Worm (Caenorhabditis elegans) whole organism, L1 larva: ENCODE measurements around the gene ZK546.5.

Experiments used
- C04F5.9 ChIP-seq: sonication (generic microtip); optimal IDR thresholded peaks from 2 replicates; lab custom pipeline; 2016; ENCODE audit warnings: missing genetic modification characterization, missing compliant biosample characterization
- C34B4.2 ChIP-seq: sonication (generic microtip); optimal IDR thresholded peaks from 2 replicates; lab custom pipeline; 2017; ENCODE audit warnings: mild to moderate bottlenecking, missing genetic modification characterization, missing compliant biosample characterization
- F16B12.6 ChIP-seq: fragments of 150-350 bp; optimal IDR thresholded peaks from 2 replicates; lab custom pipeline; 2014; ENCODE audit warnings: missing biosample characterization, missing genetic modification characterization
- aha-1 ChIP-seq: fragments of 150-350 bp; optimal IDR thresholded peaks from 2 replicates; lab custom pipeline; 2014; ENCODE audit warnings: missing biosample characterization, missing genetic modification characterization
- aly-2 ChIP-seq: fragments of 150-350 bp; optimal IDR thresholded peaks from 2 replicates; lab custom pipeline; 2014; ENCODE audit warnings: missing biosample characterization, missing genetic modification characterization
- ama-1 ChIP-seq: fragments of 150-350 bp; optimal IDR thresholded peaks from 2 replicates; lab custom pipeline; 2014
- blmp-1 ChIP-seq: fragments of 150-350 bp; optimal IDR thresholded peaks from 2 replicates; lab custom pipeline; 2014; ENCODE audit warnings: missing biosample characterization, missing genetic modification characterization
- ceh-82 ChIP-seq, 3 experiments: fragments of 150-350 bp in 1 of 3; sonication (generic microtip) in 2 of 3; optimal IDR thresholded peaks; 2 replicates each; lab custom pipeline; 2014 to 2017; ENCODE audit warnings: missing biosample characterization in 3 of 3, missing genetic modification characterization in 3 of 3
- ceh-90 ChIP-seq: sonication (generic microtip); optimal IDR thresholded peaks from 2 replicates; lab custom pipeline; 2016; ENCODE audit warnings: missing genetic modification characterization, missing compliant biosample characterization
- dpl-1 ChIP-seq, 3 experiments: fragments of 150-350 bp in 2 of 3; sonication (generic microtip) in 1 of 3; optimal IDR thresholded peaks; 2 replicates each; lab custom pipeline; 2014 to 2017; ENCODE audit warnings: missing biosample characterization in 3 of 3, missing genetic modification characterization in 3 of 3, missing genetic modification reagents in 3 of 3
- dsc-1 ChIP-seq: sonication (generic microtip); optimal IDR thresholded peaks from 2 replicates; lab custom pipeline; 2016; ENCODE audit warnings: mild to moderate bottlenecking, missing genetic modification characterization, missing compliant biosample characterization
- efl-1 ChIP-seq, 4 experiments: fragments of 150-350 bp; optimal IDR thresholded peaks in 3 of 4; peaks in 1 of 4; 1 replicate in 1 of 4; 2 replicates in 3 of 4; lab custom pipeline; 2014; ENCODE audit warnings: missing biosample characterization in 2 of 4, missing genetic modification characterization in 2 of 4, missing genetic modification reagents in 2 of 4
- efl-3 ChIP-seq: fragments of 200-800 bp; sonication (Bioruptor generic); optimal IDR thresholded peaks from 2 replicates; lab custom pipeline; 2018; ENCODE audit warnings: mild to moderate bottlenecking, missing genetic modification characterization, missing compliant biosample characterization
- egl-13 ChIP-seq: sonication (generic microtip); optimal IDR thresholded peaks from 2 replicates; lab custom pipeline; 2016; ENCODE audit warnings: missing genotype, missing genetic modification reagents, missing genetic modification characterization, missing compliant biosample characterization
- egl-27 ChIP-seq, 2 experiments: fragments of 150-350 bp in 1 of 2; sonication (generic microtip); optimal IDR thresholded peaks; 3 replicates each; lab custom pipeline; 2017 to 2018; ENCODE audit warnings: missing biosample characterization in 2 of 2, missing genetic modification characterization in 2 of 2, missing genetic modification reagents in 2 of 2
- elt-2 ChIP-seq: sonication (generic microtip); optimal IDR thresholded peaks from 2 replicates; lab custom pipeline; 2016; ENCODE audit warnings: missing genetic modification characterization, mild to moderate bottlenecking, inconsistent platforms, missing compliant biosample characterization, missing genetic modification reagents
- ets-5 ChIP-seq: fragments of 200-800 bp; sonication (Bioruptor generic); IDR thresholded peaks from 2 replicates; pipeline ENCODE4 v1.3.6; 2022; ENCODE audit warnings: missing genetic modification characterization, missing compliant biosample characterization
- fkh-10 ChIP-seq: sonication (generic microtip); optimal IDR thresholded peaks from 2 replicates; lab custom pipeline; 2017; ENCODE audit warnings: missing biosample characterization, missing genetic modification reagents, missing genetic modification characterization
- fkh-4 ChIP-seq: sonication (generic microtip); optimal IDR thresholded peaks from 2 replicates; lab custom pipeline; 2016; ENCODE audit warnings: missing compliant biosample characterization, missing genetic modification characterization, borderline replicate concordance
- fkh-8 ChIP-seq: sonication (generic microtip); optimal IDR thresholded peaks from 2 replicates; lab custom pipeline; 2016; ENCODE audit warnings: mild to moderate bottlenecking, missing genetic modification characterization, missing compliant biosample characterization
- fos-1 ChIP-seq: fragments of 150-350 bp; optimal IDR thresholded peaks from 2 replicates; lab custom pipeline; 2014; ENCODE audit warnings: missing biosample characterization, missing genetic modification characterization
- hlh-17 ChIP-seq: fragments of 200-800 bp; sonication (Bioruptor generic); optimal IDR thresholded peaks from 2 replicates; lab custom pipeline; 2018; ENCODE audit warnings: missing genetic modification characterization, mild to moderate bottlenecking, missing compliant biosample characterization, moderate library complexity, borderline replicate concordance
- hpl-2 ChIP-seq: fragments of 150-350 bp; optimal IDR thresholded peaks from 2 replicates; lab custom pipeline; 2014; ENCODE audit warnings: missing biosample characterization, missing genetic modification reagents, missing genetic modification characterization
- isw-1 ChIP-seq: fragments of 200-800 bp; sonication (Bioruptor generic); IDR thresholded peaks from 2 replicates; pipeline ENCODE4 v1.3.6; 2022; ENCODE audit warnings: missing genetic modification characterization, missing compliant biosample characterization
- jun-1 ChIP-seq: fragments of 150-350 bp; optimal IDR thresholded peaks from 2 replicates; lab custom pipeline; 2014; ENCODE audit warnings: missing biosample characterization, missing genetic modification reagents, missing genetic modification characterization
- lin-14 ChIP-seq: fragments of 200-800 bp; sonication (Bioruptor generic); optimal IDR thresholded peaks from 2 replicates; lab custom pipeline; 2018; ENCODE audit warnings: mild to moderate bottlenecking, missing genetic modification characterization, moderate library complexity, missing compliant biosample characterization
- lin-15B ChIP-seq: fragments of 150-350 bp; sonication (generic microtip); optimal IDR thresholded peaks from 3 replicates; lab custom pipeline; 2014; ENCODE audit warnings: missing biosample characterization, missing genetic modification characterization
- lin-35 ChIP-seq, 2 experiments: fragments of 150-350 bp; optimal IDR thresholded peaks; 2 replicates each; lab custom pipeline; 2014; ENCODE audit warnings: missing biosample characterization in 2 of 2, missing genetic modification characterization in 2 of 2, missing genetic modification reagents in 2 of 2
- lin-39 ChIP-seq: fragments of 150-350 bp; optimal IDR thresholded peaks from 2 replicates; lab custom pipeline; 2014; ENCODE audit warnings: missing biosample characterization, missing genetic modification reagents, missing genetic modification characterization
- lsy-2 ChIP-seq, 2 experiments: fragments of 150-350 bp; optimal IDR thresholded peaks; 2 replicates each; lab custom pipeline; 2014; ENCODE audit warnings: missing biosample characterization in 2 of 2, missing genetic modification characterization in 2 of 2
- mab-9 ChIP-seq: fragments of 200-800 bp; sonication (Bioruptor generic); IDR thresholded peaks from 2 replicates; pipeline ENCODE4 v1.3.6; 2022; ENCODE audit warnings: missing genetic modification reagents, missing genetic modification characterization, missing compliant biosample characterization
- mdl-1 ChIP-seq, 2 experiments: fragments of 150-350 bp; optimal IDR thresholded peaks; 2 replicates each; lab custom pipeline; 2014 to 2017; ENCODE audit warnings: missing biosample characterization in 2 of 2, missing genetic modification characterization in 2 of 2, inconsistent platforms in 1 of 2
- mef-2 ChIP-seq: fragments of 150-350 bp; optimal IDR thresholded peaks from 2 replicates; lab custom pipeline; 2014; ENCODE audit warnings: missing biosample characterization, missing genetic modification characterization
- mep-1 ChIP-seq: fragments of 150-350 bp; optimal IDR thresholded peaks from 2 replicates; lab custom pipeline; 2014; ENCODE audit warnings: missing biosample characterization, missing genetic modification characterization
- nhr-12 ChIP-seq: sonication (generic microtip); optimal IDR thresholded peaks from 2 replicates; lab custom pipeline; 2017; ENCODE audit warnings: missing biosample characterization, missing genetic modification characterization
- nhr-20 ChIP-seq: sonication (generic microtip); optimal IDR thresholded peaks from 2 replicates; lab custom pipeline; 2016; ENCODE audit warnings: mild to moderate bottlenecking, missing genetic modification characterization, missing compliant biosample characterization
- nhr-28 ChIP-seq: fragments of 150-350 bp; optimal IDR thresholded peaks from 2 replicates; lab custom pipeline; 2014; ENCODE audit warnings: missing biosample characterization, missing genetic modification characterization
- nhr-47 ChIP-seq: sonication (generic microtip); optimal IDR thresholded peaks from 2 replicates; lab custom pipeline; 2016; ENCODE audit warnings: mild to moderate bottlenecking, missing genetic modification characterization, moderate library complexity, missing compliant biosample characterization
- nhr-71 ChIP-seq: sonication (generic microtip); optimal IDR thresholded peaks from 2 replicates; lab custom pipeline; 2016; ENCODE audit warnings: mild to moderate bottlenecking, missing genetic modification characterization, moderate library complexity, missing compliant biosample characterization
- nhr-76 ChIP-seq: sonication (generic microtip); optimal IDR thresholded peaks from 2 replicates; lab custom pipeline; 2017; ENCODE audit warnings: missing biosample characterization, missing genetic modification characterization
- nhr-77 ChIP-seq: fragments of 150-350 bp; optimal IDR thresholded peaks from 2 replicates; lab custom pipeline; 2014; ENCODE audit warnings: missing biosample characterization, missing genetic modification characterization
- nhr-90 ChIP-seq: sonication (generic microtip); optimal IDR thresholded peaks from 2 replicates; lab custom pipeline; 2016; ENCODE audit warnings: mild to moderate bottlenecking, missing genetic modification characterization, missing compliant biosample characterization; ENCODE audit not compliant: poor library complexity
- rnt-1 ChIP-seq: sonication (generic microtip); optimal IDR thresholded peaks from 2 replicates; lab custom pipeline; 2016; ENCODE audit warnings: mild to moderate bottlenecking, missing genetic modification characterization, moderate library complexity, missing compliant biosample characterization
- skn-1 ChIP-seq: fragments of 150-350 bp; optimal IDR thresholded peaks from 2 replicates; lab custom pipeline; 2014; ENCODE audit warnings: missing biosample characterization, missing genetic modification characterization
- snpc-4 ChIP-seq: fragments of 150-350 bp; optimal IDR thresholded peaks from 2 replicates; lab custom pipeline; 2014; ENCODE audit warnings: missing biosample characterization, missing genetic modification characterization
- snu-23 ChIP-seq: sonication (generic microtip); optimal IDR thresholded peaks from 2 replicates; lab custom pipeline; 2016; ENCODE audit warnings: missing genetic modification characterization, missing compliant biosample characterization
- sup-37 ChIP-seq: fragments of 200-800 bp; sonication (Bioruptor generic); optimal IDR thresholded peaks from 2 replicates; lab custom pipeline; 2018; ENCODE audit warnings: mild to moderate bottlenecking, missing genetic modification characterization, missing compliant biosample characterization
- tbx-2 ChIP-seq: sonication (generic microtip); optimal IDR thresholded peaks from 2 replicates; lab custom pipeline; 2016; ENCODE audit warnings: missing genetic modification characterization, missing compliant biosample characterization
- unc-30 ChIP-seq: sonication (generic microtip); optimal IDR thresholded peaks from 2 replicates; lab custom pipeline; 2017; ENCODE audit warnings: missing biosample characterization, missing genetic modification characterization
- unc-86 ChIP-seq: sonication (generic microtip); optimal IDR thresholded peaks from 2 replicates; lab custom pipeline; 2016; ENCODE audit warnings: missing genetic modification characterization, missing compliant biosample characterization
- xbp-1 ChIP-seq: sonication (generic microtip); optimal IDR thresholded peaks from 2 replicates; lab custom pipeline; 2016; ENCODE audit warnings: missing genetic modification characterization, missing compliant biosample characterization
- zag-1 ChIP-seq: fragments of 150-350 bp; optimal IDR thresholded peaks from 2 replicates; lab custom pipeline; 2014; ENCODE audit warnings: missing biosample characterization, missing genetic modification characterization
- ztf-11 ChIP-seq, 2 experiments: sonication (generic microtip); optimal IDR thresholded peaks; 2 replicates each; lab custom pipeline; 2016 to 2017; ENCODE audit warnings: missing genetic modification characterization in 2 of 2, missing biosample characterization in 1 of 2, missing compliant biosample characterization in 1 of 2
- ztf-4 ChIP-seq: fragments of 150-350 bp; optimal IDR thresholded peaks from 2 replicates; lab custom pipeline; 2014; ENCODE audit warnings: missing biosample characterization, missing genetic modification characterization

The ZK546.5 gene

ce11 chrII:4902035-4902434 is 33.6 kb upstream of the ZK546.5 start, which contains the start of gene R05F9.9:
Gene R05F9.9, minus strand, starts transcription at chrII:4902100.
- TF ChIP-seq lin-35 (GFP tag; optimal IDR thresholded peaks at IDR 0.05; lab: Kevin White, UChicago) = peak; percentile 33 to 67
- no peak for TF ChIP-seq ceh-90 (tag; lab: Kevin White, UChicago)
- TF ChIP-seq elt-2 = peak; percentile 71
- peak; percentile 43 to 54 for TF ChIP-seq lsy-2 (tag; optimal IDR thresholded peaks at IDR 0.05; lab: Kevin White, UChicago)
- no peak for TF ChIP-seq egl-27 (tag; optimal IDR thresholded peaks at IDR 0.05; lab: Kevin White, UChicago)
- peak; percentile 7 for TF ChIP-seq xbp-1 (tag; lab: Kevin White, UChicago)
- no peak for TF ChIP-seq jun-1 (tag; lab: Kevin White, UChicago)
- no peak for TF ChIP-seq mef-2
- TF ChIP-seq skn-1 = peak; percentile 35
- TF ChIP-seq efl-3 (GFP tag; lab: Kevin White, UChicago) = no peak
- no peak for TF ChIP-seq ztf-11 (tag; optimal IDR thresholded peaks at IDR 0.05; lab: Kevin White, UChicago)
- no peak for TF ChIP-seq snpc-4 (tag; lab: Kevin White, UChicago)
- no peak for TF ChIP-seq unc-86 (tag; lab: Kevin White, UChicago)
- TF ChIP-seq nhr-77 (tag; lab: Kevin White, UChicago) = no peak
- TF ChIP-seq ceh-82 (tag; optimal IDR thresholded peaks at IDR 0.05; lab: Kevin White, UChicago) = peak in 1 of 3 experiments; percentile 40
- TF ChIP-seq lin-15B = no peak
- TF ChIP-seq lin-39 (tag; lab: Kevin White, UChicago) = no peak
- peak; percentile 8 for TF ChIP-seq rnt-1 (tag; lab: Kevin White, UChicago)
- TF ChIP-seq nhr-90 (tag; lab: Kevin White, UChicago) = peak; percentile 4
- TF ChIP-seq ztf-4 = no peak
- TF ChIP-seq mab-9 = no peak
- no peak for TF ChIP-seq fkh-4 (tag; lab: Kevin White, UChicago)
- TF ChIP-seq hlh-17 = no peak
- no peak for TF ChIP-seq dsc-1 (tag; lab: Kevin White, UChicago)
- TF ChIP-seq C34B4.2 = no peak
- no peak for TF ChIP-seq unc-30 (tag; lab: Kevin White, UChicago)
- TF ChIP-seq fos-1 (tag; lab: Kevin White, UChicago) = no peak
- no peak for TF ChIP-seq isw-1 (GFP tag; lab: Robert Waterston, UW)
- TF ChIP-seq hpl-2 (GFP tag; lab: Kevin White, UChicago) = no peak
- peak; percentile 24 for TF ChIP-seq aly-2 (tag; lab: Kevin White, UChicago)
- peak; percentile 52 for TF ChIP-seq nhr-71 (tag; lab: Kevin White, UChicago)
- TF ChIP-seq snu-23 (GFP tag; lab: Kevin White, UChicago) = peak; percentile 48
- TF ChIP-seq nhr-20 (tag; lab: Kevin White, UChicago) = peak; percentile 1
- TF ChIP-seq nhr-47 (tag; lab: Kevin White, UChicago) = peak; percentile 3
- TF ChIP-seq nhr-12 (tag; lab: Kevin White, UChicago) = no peak
- TF ChIP-seq ama-1 (lab: Kevin White, UChicago) = peak; percentile 61
- peak; percentile 24 to 73 (median 28) for TF ChIP-seq dpl-1 (GFP tag; optimal IDR thresholded peaks at IDR 0.05; lab: Kevin White, UChicago)
- no peak for TF ChIP-seq F16B12.6
- TF ChIP-seq aha-1 (tag; lab: Kevin White, UChicago) = no peak
- no peak for TF ChIP-seq fkh-10 (GFP tag; lab: Kevin White, UChicago)
- TF ChIP-seq efl-1 (optimal IDR thresholded peaks at IDR 0.05; lab: Kevin White, UChicago) = peak; percentile 39 to 49
- peak; percentile 66 to 93 for TF ChIP-seq efl-1 (GFP tag; optimal IDR thresholded peaks at IDR 0.05 in 1 of 2; lab: Kevin White, UChicago)
- TF ChIP-seq lin-14 = peak; percentile 25
- no peak for TF ChIP-seq nhr-28
- peak; percentile 62 for TF ChIP-seq mep-1 (tag; lab: Kevin White, UChicago)
- TF ChIP-seq sup-37 = no peak
- TF ChIP-seq zag-1 (tag; lab: Kevin White, UChicago) = no peak
- no peak for TF ChIP-seq C04F5.9 (tag; lab: Kevin White, UChicago)
- TF ChIP-seq blmp-1 (tag; lab: Kevin White, UChicago) = peak; percentile 37
- TF ChIP-seq ets-5 = no peak
- no peak for TF ChIP-seq nhr-76 (tag; lab: Kevin White, UChicago)
- TF ChIP-seq tbx-2 (tag; lab: Kevin White, UChicago) = peak; percentile 3
- TF ChIP-seq fkh-8 (tag; lab: Kevin White, UChicago) = no peak
- no peak for TF ChIP-seq egl-13 (tag; lab: Kevin White, UChicago)
- TF ChIP-seq mdl-1 (tag; optimal IDR thresholded peaks at IDR 0.05; lab: Kevin White, UChicago) = no peak
